Fruit fly (Drosophila melanogaster) Kc167 (cell line): Measurements from ENCODE around the gene CG14803.

ENCODE experiments used
- Myc ChIP-seq: fragments of >200 bp; optimal IDR thresholded peaks from 2 replicates; lab custom pipeline; 2017; ENCODE audit warnings: missing external identifiers
- Sin3A ChIP-seq: fragments of >200 bp; optimal IDR thresholded peaks from 2 replicates; lab custom pipeline; 2018; ENCODE audit warnings: missing external identifiers
- h ChIP-seq: fragments of >200 bp; optimal IDR thresholded peaks from 3 replicates; lab custom pipeline; 2018; ENCODE audit warnings: missing external identifiers
- psq ChIP-seq: fragments of >200 bp; optimal IDR thresholded peaks from 2 replicates; lab custom pipeline; 2017; ENCODE audit warnings: missing external identifiers
- ttk ChIP-seq: sonication (Bioruptor generic); optimal IDR thresholded peaks from 2 replicates; lab custom pipeline; 2017; ENCODE audit warnings: missing external identifiers

- no peak for TF ChIP-seq psq (lab: Kevin White, UChicago)
- TF ChIP-seq ttk (lab: Kevin White, UChicago), result no peak
- no peak for TF ChIP-seq h (lab: Kevin White, UChicago)
- no peak for TF ChIP-seq Sin3A (lab: Kevin White, UChicago)
- TF ChIP-seq Myc, result no peak
Observed at dm6 chrX:1832699-1833098, 36.0 kb upstream of the CG14803 start.
